Fruit fly (Drosophila melanogaster): ENCODE results near the gene CG34015.

Gene CG34015

DNA sequence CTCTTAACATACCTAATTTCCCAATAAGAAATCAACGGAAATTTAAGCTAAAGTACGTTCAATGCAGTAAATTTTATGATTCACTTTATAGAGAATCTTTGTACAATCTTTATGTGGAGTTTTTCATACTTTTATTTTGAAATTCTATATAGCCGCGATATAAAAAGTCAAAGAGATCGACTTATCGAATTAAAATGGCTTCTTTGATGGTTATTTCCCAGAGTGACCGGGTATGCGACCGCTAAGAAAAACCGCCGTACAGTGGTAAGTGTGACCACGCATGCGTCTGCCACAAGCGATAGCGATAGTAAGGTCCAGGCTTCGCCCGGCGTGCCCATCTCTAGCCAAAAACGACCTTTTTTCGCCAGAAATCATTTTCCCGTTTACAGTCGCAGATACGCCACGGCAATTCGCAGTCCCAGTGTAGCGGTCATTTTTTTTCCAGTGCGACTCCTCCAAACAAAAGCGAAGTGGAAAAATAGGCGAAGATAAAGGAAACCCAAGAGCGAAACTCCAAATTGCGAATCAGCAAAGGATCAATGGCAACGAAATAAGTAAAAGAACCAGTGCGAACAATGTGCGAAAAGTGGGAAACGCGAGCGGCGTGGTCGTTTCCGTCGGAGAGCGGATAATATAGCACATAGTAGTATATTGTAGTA is 25.5 kb downstream of the CG34015 start, which contains the start of gene hang (continued):
- no peak for TF ChIP-seq Dip3 (GFP tag; optimal IDR thresholded peaks at IDR 0.05)
- TF ChIP-seq HLH4C (GFP tag; IDR thresholded peaks at IDR 0.05; ENCODE audit: partially characterized antibody): peak; percentile 73
- no peak for TF ChIP-seq CG16863 (GFP tag; optimal IDR thresholded peaks at IDR 0.05)
- no peak for TF ChIP-seq CG4328 (GFP tag; optimal IDR thresholded peaks at IDR 0.05)
- no peak for TF ChIP-seq CG30431 (GFP tag; optimal IDR thresholded peaks at IDR 0.05)
- TF ChIP-seq ranshi (GFP tag; IDR thresholded peaks at IDR 0.05): 0 out of 2 replicates have a peak, but pooled peaks have one; percentile 4
- TF ChIP-seq slp2 (GFP tag; optimal IDR thresholded peaks at IDR 0.05): no peak
- no peak for TF ChIP-seq CG3163 (GFP tag; optimal IDR thresholded peaks at IDR 0.05)
- peak; percentile 45; the same call in 1 of the 3 replicates for TF ChIP-seq ken (GFP tag; IDR thresholded peaks at IDR 0.05)
- peak; percentile 89 for TF ChIP-seq Opbp (GFP tag; IDR thresholded peaks at IDR 0.05; ENCODE audit: partially characterized antibody)
- TF ChIP-seq CG6254 (GFP tag; optimal IDR thresholded peaks at IDR 0.05): no peak
- peak; percentile 29 for TF ChIP-seq CG13624 (GFP tag; optimal IDR thresholded peaks at IDR 0.05)
- peak; percentile 18 for TF ChIP-seq Nf-YB (GFP tag; optimal IDR thresholded peaks at IDR 0.05)
- TF ChIP-seq CG10147 (GFP tag; optimal IDR thresholded peaks at IDR 0.05): peak; percentile 27
- no peak for TF ChIP-seq pum (GFP tag; optimal IDR thresholded peaks at IDR 0.05)
- peak; percentile 62 for TF ChIP-seq odd (GFP tag; optimal IDR thresholded peaks at IDR 0.05)
- peak; percentile 68 for TF ChIP-seq lab (GFP tag; optimal IDR thresholded peaks at IDR 0.05)
- no peak for TF ChIP-seq tap (tag; optimal IDR thresholded peaks at IDR 0.05)
- TF ChIP-seq insv (GFP tag; optimal IDR thresholded peaks at IDR 0.05): peak in 1 of 2 experiments; percentile 75
- peak; percentile 29; the same call in 1 of the 2 replicates for TF ChIP-seq MBD-R2 (GFP tag; IDR thresholded peaks at IDR 0.05)
- peak; percentile 66 for TF ChIP-seq NFAT (GFP tag; IDR thresholded peaks at IDR 0.05)
- peak; percentile 34 for TF ChIP-seq HmgZ (tag; optimal IDR thresholded peaks at IDR 0.05)
- no peak for TF ChIP-seq kni (GFP tag; optimal IDR thresholded peaks at IDR 0.05)
- TF ChIP-seq CG8944 (GFP tag; optimal IDR thresholded peaks at IDR 0.05): no peak
- peak; percentile 53 for TF ChIP-seq CG17829 (tag; optimal IDR thresholded peaks at IDR 0.05)
- no peak for TF ChIP-seq CG4360 (GFP tag; IDR thresholded peaks at IDR 0.05)
- TF ChIP-seq twi (tag; optimal IDR thresholded peaks at IDR 0.05): no peak
- TF ChIP-seq CG13287 (GFP tag; IDR thresholded peaks at IDR 0.05; ENCODE audit: partially characterized antibody): peak; percentile 79
- TF ChIP-seq dan (GFP tag; IDR thresholded peaks at IDR 0.05): no peak
- TF ChIP-seq ro (GFP tag; IDR thresholded peaks at IDR 0.05): no peak
- TF ChIP-seq vnd (GFP tag; IDR thresholded peaks at IDR 0.05; ENCODE audit: partially characterized antibody): peak; percentile 58; the same call in 1 of the 3 replicates
- peak; percentile 78 for TF ChIP-seq zen2 (GFP tag; IDR thresholded peaks at IDR 0.05; ENCODE audit: partially characterized antibody)
- no peak for TF ChIP-seq Kr (GFP tag; optimal IDR thresholded peaks at IDR 0.05)
- peak; percentile 21; the same call in 1 of the 2 replicates for TF ChIP-seq lmd (GFP tag; IDR thresholded peaks at IDR 0.05)
- no peak for TF ChIP-seq ssp (GFP tag; IDR thresholded peaks at IDR 0.05)
- no peak for TF ChIP-seq corto (GFP tag; optimal IDR thresholded peaks at IDR 0.05)
- TF ChIP-seq CG12299 (tag; optimal IDR thresholded peaks at IDR 0.05): peak; percentile 77
- TF ChIP-seq trem (tag; optimal IDR thresholded peaks at IDR 0.05): peak; percentile 37
- no peak for TF ChIP-seq NK7.1 (GFP tag; optimal IDR thresholded peaks at IDR 0.05)
- no peak for TF ChIP-seq CG15011 (GFP tag; optimal IDR thresholded peaks at IDR 0.05)
- peak; percentile 64 for TF ChIP-seq CG6765 (GFP tag; optimal IDR thresholded peaks at IDR 0.05)
- TF ChIP-seq CG18619 (GFP tag; optimal IDR thresholded peaks at IDR 0.05): peak; percentile 11
- no peak for TF ChIP-seq Max (GFP tag; optimal IDR thresholded peaks at IDR 0.05)
- peak; percentile 47 for TF ChIP-seq Deaf1 (tag; optimal IDR thresholded peaks at IDR 0.05)
- TF ChIP-seq CG10462 (GFP tag; optimal IDR thresholded peaks at IDR 0.05): no peak
- TF ChIP-seq nau (GFP tag; optimal IDR thresholded peaks at IDR 0.05): peak; percentile 10
- peak; percentile 3 for TF ChIP-seq dm (GFP tag; optimal IDR thresholded peaks at IDR 0.05)
- TF ChIP-seq zen (tag; optimal IDR thresholded peaks at IDR 0.05): no peak
- no peak for TF ChIP-seq Spps (tag; optimal IDR thresholded peaks at IDR 0.05)
